Worm (Caenorhabditis elegans): Measurements from ENCODE around the gene ZK742.4.

DNA sequence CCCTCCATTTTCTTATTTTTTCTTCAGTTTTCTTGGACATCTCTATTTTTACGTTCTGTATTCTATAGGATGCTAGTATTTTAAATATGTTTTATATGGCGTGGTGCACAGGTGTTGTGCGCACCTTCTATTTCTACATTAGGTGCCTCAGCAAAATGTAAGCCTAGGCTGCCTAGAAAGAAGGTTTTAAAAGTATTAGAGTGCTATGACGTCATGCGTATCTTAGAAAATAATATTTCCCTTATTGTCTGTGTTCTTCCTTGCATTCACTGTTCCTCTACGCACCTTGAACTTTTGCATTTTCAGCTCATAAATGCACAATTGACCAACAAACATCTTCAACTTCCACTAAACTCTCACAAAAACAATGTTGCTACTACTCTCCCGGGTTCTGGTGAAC lies 40.6 kb downstream of the ZK742.4 start, which contains the start of gene frpr-3:
- no peak for TF ChIP-seq C04F5.9 (tag; optimal IDR thresholded peaks at IDR 0.05)
- no peak for TF ChIP-seq ama-1 (optimal IDR thresholded peaks at IDR 0.05)
- no peak for TF ChIP-seq jun-1 (tag; optimal IDR thresholded peaks at IDR 0.05)
- no peak for TF ChIP-seq nhr-28 (tag; optimal IDR thresholded peaks at IDR 0.05)
- TF ChIP-seq ztf-11 (tag; optimal IDR thresholded peaks at IDR 0.05), result no peak
- TF ChIP-seq skn-1 (tag; optimal IDR thresholded peaks at IDR 0.05), result no peak
- no peak for TF ChIP-seq ceh-88 (GFP tag; IDR thresholded peaks at IDR 0.05)
- TF ChIP-seq nhr-11 (tag; optimal IDR thresholded peaks at IDR 0.05), result no peak
- no peak for TF ChIP-seq nhr-237 (tag; optimal IDR thresholded peaks at IDR 0.05)
- TF ChIP-seq aly-2 (tag; optimal IDR thresholded peaks at IDR 0.05), result no peak
- no peak for TF ChIP-seq nhr-12 (tag; optimal IDR thresholded peaks at IDR 0.05)
- no peak for TF ChIP-seq lin-15B (tag; optimal IDR thresholded peaks at IDR 0.05)
- TF ChIP-seq mep-1 (tag; optimal IDR thresholded peaks at IDR 0.05), result no peak
